Worm (Caenorhabditis elegans): ENCODE measurements around the gene npr-31.

DNA sequence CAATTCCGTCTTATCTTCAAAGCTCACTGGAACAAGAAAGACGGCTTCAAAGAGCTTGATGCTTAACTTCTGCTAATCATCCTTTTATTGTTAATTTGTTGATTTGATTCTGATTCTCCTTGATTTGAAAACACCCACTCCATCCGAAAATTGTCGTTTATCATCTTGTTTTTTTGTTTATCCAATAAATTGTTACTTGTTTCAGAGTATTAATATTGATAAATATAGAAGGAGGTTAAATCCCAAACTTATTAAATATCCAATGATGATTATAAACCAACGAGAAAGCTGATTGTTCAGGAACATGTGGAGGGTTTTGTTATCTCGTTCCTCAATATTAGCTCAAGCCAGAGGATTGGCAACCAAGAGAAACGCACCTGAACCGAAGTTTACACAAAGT is 31.6 kb upstream of the npr-31 start, which contains the start of gene F10E7.6:
- TF ChIP-seq pqm-1 (tag; optimal IDR thresholded peaks at IDR 0.05) (no peak), hlh-13 (GFP tag; optimal IDR thresholded peaks at IDR 0.05) (no peak), ama-1 (optimal IDR thresholded peaks at IDR 0.05) (no peak)

All from whole organism, late embryonic.